Fruit fly (Drosophila melanogaster) whole organism, prepupa: ENCODE results near the gene CG13135.

Source experiments
- Blimp-1 ChIP-seq: fragments of 200-800 bp; sonication (Bioruptor generic); optimal IDR thresholded peaks from 3 replicates; lab custom pipeline; 2017; ENCODE audit warnings: missing biosample characterization, missing genetic modification characterization, mild to moderate bottlenecking, moderate library complexity, missing genetic modification reagents
- CG11294 ChIP-seq: fragments of 200-800 bp; sonication (Bioruptor generic); IDR thresholded peaks from 2 replicates; pipeline ENCODE4 v1.3.6; 2022; ENCODE audit warnings: missing biosample characterization, missing genetic modification characterization
- CG11762 ChIP-seq: fragments of 200-800 bp; sonication (Bioruptor generic); optimal IDR thresholded peaks from 3 replicates; lab custom pipeline; 2016; ENCODE audit warnings: missing biosample characterization, missing genetic modification characterization; ENCODE audit not compliant: insufficient read depth
- CG11902 ChIP-seq: fragments of 200-800 bp; sonication (Bioruptor generic); optimal IDR thresholded peaks from 3 replicates; lab custom pipeline; 2016; ENCODE audit warnings: missing biosample characterization, missing genetic modification characterization
- CG15336 ChIP-seq: fragments of 200-800 bp; sonication (Bioruptor generic); IDR thresholded peaks from 2 replicates; pipeline ENCODE4 v1.3.6; 2022; ENCODE audit warnings: missing biosample characterization, missing genetic modification characterization
- CG1621 ChIP-seq: fragments of 200-800 bp; sonication (Bioruptor generic); optimal IDR thresholded peaks from 3 replicates; lab custom pipeline; 2018; ENCODE audit warnings: missing biosample characterization, mild to moderate bottlenecking, missing genetic modification characterization
- CG16779 ChIP-seq: fragments of 200-800 bp; sonication (Bioruptor generic); optimal IDR thresholded peaks from 3 replicates; lab custom pipeline; 2017; ENCODE audit warnings: missing biosample characterization, mild to moderate bottlenecking, missing genetic modification characterization
- CG31627 ChIP-seq: fragments of 200-800 bp; sonication (Bioruptor generic); optimal IDR thresholded peaks from 3 replicates; lab custom pipeline; 2016; ENCODE audit warnings: missing biosample characterization, missing genetic modification characterization
- CG32006 ChIP-seq: fragments of 200-800 bp; sonication (Bioruptor generic); optimal IDR thresholded peaks from 3 replicates; lab custom pipeline; 2017; ENCODE audit warnings: missing biosample characterization, mild to moderate bottlenecking, missing genetic modification characterization
- CG34406 ChIP-seq: fragments of 200-800 bp; sonication (Bioruptor generic); optimal IDR thresholded peaks from 3 replicates; lab custom pipeline; 2016; ENCODE audit warnings: missing biosample characterization, missing genetic modification characterization
- CG3919 ChIP-seq: fragments of 200-800 bp; sonication (Bioruptor generic); optimal IDR thresholded peaks from 3 replicates; lab custom pipeline; 2016; ENCODE audit warnings: missing biosample characterization, missing genetic modification characterization
- CG4318 ChIP-seq: fragments of 200-800 bp; sonication (Bioruptor generic); optimal IDR thresholded peaks from 3 replicates; lab custom pipeline; 2017; ENCODE audit warnings: missing biosample characterization, mild to moderate bottlenecking, missing genetic modification characterization
- CG6276 ChIP-seq: fragments of 200-800 bp; sonication (Bioruptor generic); optimal IDR thresholded peaks from 2 replicates; lab custom pipeline; 2017; ENCODE audit warnings: missing biosample characterization, mild to moderate bottlenecking, missing genetic modification characterization
- CG6792 ChIP-seq: fragments of 200-800 bp; sonication (Bioruptor generic); optimal IDR thresholded peaks from 3 replicates; lab custom pipeline; 2016; ENCODE audit warnings: missing biosample characterization, missing genetic modification characterization
- CG6808 ChIP-seq: fragments of 200-800 bp; sonication (Bioruptor generic); optimal IDR thresholded peaks from 3 replicates; lab custom pipeline; 2017; ENCODE audit warnings: missing biosample characterization, missing genetic modification characterization, mild to moderate bottlenecking, moderate library complexity, missing genetic modification reagents
- CG6854 ChIP-seq: fragments of 200-800 bp; sonication (Bioruptor generic); optimal IDR thresholded peaks from 2 replicates; lab custom pipeline; 2017; ENCODE audit warnings: missing biosample characterization, mild to moderate bottlenecking, missing genetic modification characterization
- CG7368 ChIP-seq: fragments of 200-800 bp; sonication (Bioruptor generic); optimal IDR thresholded peaks from 3 replicates; lab custom pipeline; 2016; ENCODE audit warnings: missing biosample characterization, missing genetic modification characterization
- CG8119 ChIP-seq: fragments of 200-800 bp; sonication (Bioruptor generic); IDR thresholded peaks from 3 replicates; pipeline ENCODE4 v1.3.6; 2022; ENCODE audit warnings: missing biosample characterization, missing genetic modification characterization
- CG8632 ChIP-seq: fragments of 200-800 bp; sonication (Bioruptor generic); optimal IDR thresholded peaks from 3 replicates; lab custom pipeline; 2016; ENCODE audit warnings: missing biosample characterization, missing genetic modification characterization
- CG9139 ChIP-seq: fragments of 200-800 bp; sonication (Bioruptor generic); optimal IDR thresholded peaks from 3 replicates; lab custom pipeline; 2017; ENCODE audit warnings: missing biosample characterization, mild to moderate bottlenecking, missing genetic modification characterization
- Eip75B ChIP-seq: fragments of 200-800 bp; sonication (Bioruptor generic); optimal IDR thresholded peaks from 3 replicates; lab custom pipeline; 2016; ENCODE audit warnings: missing biosample characterization, missing genetic modification characterization
- Eip93F ChIP-seq: fragments of 200-800 bp; sonication (Bioruptor generic); optimal IDR thresholded peaks from 2 replicates; lab custom pipeline; 2016; ENCODE audit warnings: missing biosample characterization, mild to moderate bottlenecking, missing genetic modification characterization
- Ets21C ChIP-seq: fragments of 200-800 bp; sonication (Bioruptor generic); optimal IDR thresholded peaks from 3 replicates; lab custom pipeline; 2016; ENCODE audit warnings: missing biosample characterization, missing genetic modification characterization
- Ets96B ChIP-seq: fragments of 200-800 bp; optimal IDR thresholded peaks from 2 replicates; lab custom pipeline; 2019; ENCODE audit warnings: missing biosample characterization, mild to moderate bottlenecking, missing genetic modification characterization, moderate library complexity
- Hr39 ChIP-seq: fragments of 200-800 bp; sonication (Bioruptor generic); optimal IDR thresholded peaks from 2 replicates; lab custom pipeline; 2016; ENCODE audit warnings: missing biosample characterization, missing genetic modification characterization
- Hr4 ChIP-seq: fragments of 200-800 bp; sonication (Bioruptor generic); optimal IDR thresholded peaks from 3 replicates; lab custom pipeline; 2016; ENCODE audit warnings: missing biosample characterization, missing genetic modification characterization
- Lpt ChIP-seq: fragments of 200-800 bp; sonication (Bioruptor generic); optimal IDR thresholded peaks from 3 replicates; lab custom pipeline; 2016; ENCODE audit warnings: missing biosample characterization, missing genetic modification characterization
- Met ChIP-seq: fragments of 200-800 bp; sonication (Bioruptor generic); optimal IDR thresholded peaks from 3 replicates; lab custom pipeline; 2016; ENCODE audit warnings: missing biosample characterization, missing genetic modification characterization
- OdsH ChIP-seq: fragments of 200-800 bp; sonication (Bioruptor generic); optimal IDR thresholded peaks from 3 replicates; lab custom pipeline; 2016; ENCODE audit warnings: missing biosample characterization, missing genetic modification characterization
- Smox ChIP-seq: fragments of 200-800 bp; sonication (Bioruptor generic); optimal IDR thresholded peaks from 3 replicates; lab custom pipeline; 2016; ENCODE audit warnings: missing biosample characterization, missing genetic modification characterization
- Sox102F ChIP-seq: fragments of 200-800 bp; sonication (Bioruptor generic); optimal IDR thresholded peaks from 2 replicates; lab custom pipeline; 2016; ENCODE audit warnings: missing biosample characterization, mild to moderate bottlenecking, missing genetic modification characterization
- Sox14 ChIP-seq: fragments of 200-800 bp; sonication (Bioruptor generic); optimal IDR thresholded peaks from 3 replicates; lab custom pipeline; 2016; ENCODE audit warnings: missing biosample characterization, missing genetic modification characterization
- Sox15 ChIP-seq: fragments of 200-800 bp; sonication (Bioruptor generic); optimal IDR thresholded peaks from 3 replicates; lab custom pipeline; 2016; ENCODE audit warnings: missing biosample characterization, missing genetic modification characterization
- achi ChIP-seq: fragments of 200-800 bp; sonication (Bioruptor generic); optimal IDR thresholded peaks from 3 replicates; lab custom pipeline; 2016; ENCODE audit warnings: missing biosample characterization, missing genetic modification characterization
- cyc ChIP-seq: fragments of 200-800 bp; sonication (Bioruptor generic); optimal IDR thresholded peaks from 3 replicates; lab custom pipeline; 2016; ENCODE audit warnings: missing biosample characterization, missing genetic modification characterization
- dac ChIP-seq: fragments of 200-800 bp; sonication (Bioruptor generic); optimal IDR thresholded peaks from 2 replicates; lab custom pipeline; 2017; ENCODE audit warnings: missing biosample characterization, mild to moderate bottlenecking, missing genetic modification characterization
- dsx ChIP-seq: fragments of 200-800 bp; optimal IDR thresholded peaks from 3 replicates; lab custom pipeline; 2019; ENCODE audit warnings: missing biosample characterization, mild to moderate bottlenecking, missing genetic modification characterization, moderate library complexity; ENCODE audit not compliant: poor library complexity, severe bottlenecking
- eg ChIP-seq: fragments of 200-800 bp; sonication (Bioruptor generic); IDR thresholded peaks from 3 replicates; pipeline ENCODE4 v1.3.6; 2022; ENCODE audit warnings: missing biosample characterization, missing genetic modification characterization
- esn ChIP-seq: fragments of 200-800 bp; sonication (Bioruptor generic); optimal IDR thresholded peaks from 2 replicates; lab custom pipeline; 2016; ENCODE audit warnings: missing biosample characterization, mild to moderate bottlenecking, missing genetic modification characterization, moderate library complexity
- fd59A ChIP-seq: fragments of 200-800 bp; sonication (Bioruptor generic); optimal IDR thresholded peaks from 2 replicates; lab custom pipeline; 2017; ENCODE audit warnings: missing biosample characterization, mild to moderate bottlenecking, missing genetic modification characterization, missing genetic modification reagents
- fd85E ChIP-seq: fragments of 200-800 bp; sonication (Bioruptor generic); optimal IDR thresholded peaks from 3 replicates; lab custom pipeline; 2016; ENCODE audit warnings: missing biosample characterization, missing genetic modification characterization
- lz ChIP-seq: fragments of 200-800 bp; sonication (Bioruptor generic); optimal IDR thresholded peaks from 3 replicates; lab custom pipeline; 2016; ENCODE audit warnings: missing biosample characterization, missing genetic modification characterization
- net ChIP-seq: fragments of 200-800 bp; sonication (Bioruptor generic); optimal IDR thresholded peaks from 3 replicates; lab custom pipeline; 2016; ENCODE audit warnings: missing biosample characterization, missing genetic modification characterization
- pdm3 ChIP-seq: fragments of 200-800 bp; sonication (Bioruptor generic); optimal IDR thresholded peaks from 3 replicates; lab custom pipeline; 2016; ENCODE audit warnings: missing biosample characterization, missing genetic modification characterization
- salr ChIP-seq, 2 experiments: fragments of 200-800 bp; sonication (Bioruptor generic); optimal IDR thresholded peaks; 3 replicates each; lab custom pipeline; 2016 to 2018; ENCODE audit warnings: missing biosample characterization in 2 of 2, missing genetic modification characterization in 2 of 2, mild to moderate bottlenecking in 1 of 2
- spab ChIP-seq: fragments of 200-800 bp; sonication (Bioruptor generic); optimal IDR thresholded peaks from 2 replicates; lab custom pipeline; 2017; ENCODE audit warnings: missing biosample characterization, mild to moderate bottlenecking, missing genetic modification characterization, missing genetic modification reagents
- ss ChIP-seq, 2 experiments: fragments of 200-800 bp; sonication (Bioruptor generic); optimal IDR thresholded peaks; 2 replicates in 1 of 2; 3 replicates in 1 of 2; lab custom pipeline; 2017 to 2018; ENCODE audit warnings: mild to moderate bottlenecking in 2 of 2, missing biosample characterization in 2 of 2, missing genetic modification characterization in 2 of 2, moderate library complexity in 1 of 2
- topi ChIP-seq: fragments of 200-800 bp; sonication (Bioruptor generic); optimal IDR thresholded peaks from 3 replicates; lab custom pipeline; 2016; ENCODE audit warnings: missing biosample characterization, missing genetic modification characterization

The CG13135 gene

dm6 chr2L:10144236-10144953 is 21.8 kb upstream of the CG13135 start, which contains the start of gene CG4839 (continued):
- TF ChIP-seq CG8119 (GFP tag; lab: Robert Waterston, UW), result no peak
- peak; percentile 41 for TF ChIP-seq Met (GFP tag; lab: Kevin White, UChicago)
- TF ChIP-seq, all 60 proteins: peak for 25

DNA sequence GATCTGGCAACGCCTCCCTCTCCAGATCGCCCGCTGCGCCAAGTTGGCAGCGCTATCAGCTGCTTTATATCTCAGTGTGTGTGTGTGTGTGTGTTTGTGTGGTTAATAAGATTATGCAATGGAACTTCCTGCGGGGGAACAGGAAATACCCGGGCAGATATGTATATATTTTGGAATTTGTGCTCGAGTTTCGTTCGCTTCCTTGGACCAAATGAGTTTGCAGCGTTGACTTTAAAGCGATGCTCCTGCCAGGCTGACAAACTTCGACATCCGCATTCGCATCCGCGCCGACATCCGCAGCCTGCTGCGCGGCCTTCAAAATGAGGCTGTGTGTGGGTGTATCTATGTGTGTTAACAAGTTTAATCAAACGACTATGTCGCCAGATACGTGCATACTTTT is 20.8 kb upstream of the CG13135 start:
- no peak for TF ChIP-seq CG34406 (GFP tag; lab: Kevin White, UChicago)
- no peak for TF ChIP-seq Sox14 (GFP tag; lab: Kevin White, UChicago)
- TF ChIP-seq Ets96B, result peak; percentile 41
- peak; percentile 39 for TF ChIP-seq CG9139 (GFP tag; lab: Kevin White, UChicago)
- TF ChIP-seq Met (GFP tag; lab: Kevin White, UChicago), result peak; percentile 1
- peak; percentile 2 for TF ChIP-seq Hr39
- TF ChIP-seq fd85E (GFP tag; lab: Kevin White, UChicago), result no peak
- no peak for TF ChIP-seq lz (GFP tag; lab: Kevin White, UChicago)
- TF ChIP-seq esn (GFP tag; lab: Kevin White, UChicago), result no peak
- TF ChIP-seq CG8119 (GFP tag; lab: Robert Waterston, UW), result no peak
- no peak for TF ChIP-seq CG11762 (GFP tag; lab: Kevin White, UChicago)
- TF ChIP-seq CG11902, result no peak
- no peak for TF ChIP-seq salr (GFP tag; optimal IDR thresholded peaks at IDR 0.05; lab: Kevin White, UChicago)
- TF ChIP-seq net (GFP tag; lab: Kevin White, UChicago), result no peak
- TF ChIP-seq Eip75B (GFP tag; lab: Kevin White, UChicago), result peak; percentile 10
- no peak for TF ChIP-seq pdm3 (GFP tag; lab: Kevin White, UChicago)
- peak; percentile 60 for TF ChIP-seq CG6276 (GFP tag; lab: Kevin White, UChicago)
- no peak for TF ChIP-seq CG6808
- no peak for TF ChIP-seq Ets21C (GFP tag; lab: Kevin White, UChicago)
- no peak for TF ChIP-seq spab (GFP tag; lab: Kevin White, UChicago)
- no peak for TF ChIP-seq CG8632 (GFP tag; lab: Kevin White, UChicago)
- TF ChIP-seq CG6792 (GFP tag; lab: Kevin White, UChicago), result no peak
- no peak for TF ChIP-seq Eip93F (GFP tag; lab: Kevin White, UChicago)
- peak; percentile 41 for TF ChIP-seq topi
- no peak for TF ChIP-seq achi (GFP tag; lab: Kevin White, UChicago)
- peak; percentile 57 for TF ChIP-seq CG3919 (GFP tag; lab: Kevin White, UChicago)
- peak; percentile 3 for TF ChIP-seq Blimp-1 (GFP tag; lab: Kevin White, UChicago)
- no peak; the same call in 2 of the 3 replicates for TF ChIP-seq eg
- TF ChIP-seq dac, result no peak
- TF ChIP-seq cyc (GFP tag; lab: Kevin White, UChicago), result no peak
- TF ChIP-seq dsx, result no peak
- peak; percentile 76 for TF ChIP-seq CG6854 (GFP tag; lab: Kevin White, UChicago)
- no peak for TF ChIP-seq fd59A
- no peak for TF ChIP-seq Smox (GFP tag; lab: Kevin White, UChicago)
- no peak for TF ChIP-seq CG16779 (tag; lab: Kevin White, UChicago)
- no peak for TF ChIP-seq Sox15
- TF ChIP-seq OdsH, result no peak
- no peak for TF ChIP-seq CG1621 (tag; lab: Kevin White, UChicago)
- no peak for TF ChIP-seq CG32006 (GFP tag; lab: Kevin White, UChicago)
- no peak for TF ChIP-seq CG15336 (GFP tag; lab: Robert Waterston, UW)
- TF ChIP-seq CG7368 (GFP tag; lab: Kevin White, UChicago), result peak; percentile 48
- no peak for TF ChIP-seq CG4318 (GFP tag; lab: Kevin White, UChicago)
- peak in 1 of 2 experiments; percentile 54 for TF ChIP-seq ss (GFP tag; optimal IDR thresholded peaks at IDR 0.05; lab: Kevin White, UChicago)
- no peak for TF ChIP-seq CG31627 (GFP tag; lab: Kevin White, UChicago)
- no peak for TF ChIP-seq Lpt (GFP tag; lab: Kevin White, UChicago)
- no peak for TF ChIP-seq Hr4
- no peak for TF ChIP-seq CG11294 (GFP tag; lab: Robert Waterston, UW)
- no peak for TF ChIP-seq Sox102F (GFP tag; lab: Kevin White, UChicago)
